Fruit fly (Drosophila melanogaster) Kc167 (cell line): ENCODE data around the gene CG15894.

ENCODE experiments used
- Myc ChIP-seq: fragments of >200 bp; optimal IDR thresholded peaks from 2 replicates; lab custom pipeline; 2017; ENCODE audit warnings: missing external identifiers
- Sin3A ChIP-seq: fragments of >200 bp; optimal IDR thresholded peaks from 2 replicates; lab custom pipeline; 2018; ENCODE audit warnings: missing external identifiers
- h ChIP-seq: fragments of >200 bp; optimal IDR thresholded peaks from 3 replicates; lab custom pipeline; 2018; ENCODE audit warnings: missing external identifiers
- insv ChIP-seq: fragments of >200 bp; optimal IDR thresholded peaks from 3 replicates; lab custom pipeline; 2018; ENCODE audit warnings: missing external identifiers
- psq ChIP-seq: fragments of >200 bp; optimal IDR thresholded peaks from 2 replicates; lab custom pipeline; 2017; ENCODE audit warnings: missing external identifiers
- ttk ChIP-seq: sonication (Bioruptor generic); optimal IDR thresholded peaks from 2 replicates; lab custom pipeline; 2017; ENCODE audit warnings: missing external identifiers

Gene CG15894

dm6 chrX:6353613-6353986 lies 44.6 kb downstream of the CG15894 start:
- TF ChIP-seq Sin3A (no peak), insv (lab: Kevin White, UChicago) (no peak), Myc (lab: Kevin White, UChicago) (no peak), ttk (lab: Kevin White, UChicago) (no peak), psq (lab: Kevin White, UChicago) (no peak), h (lab: Kevin White, UChicago) (no peak)

- no peak for TF ChIP-seq insv (lab: Kevin White, UChicago)
- TF ChIP-seq h (lab: Kevin White, UChicago): no peak
- TF ChIP-seq psq (lab: Kevin White, UChicago): no peak
- TF ChIP-seq Myc (lab: Kevin White, UChicago): no peak
- no peak for TF ChIP-seq Sin3A
- TF ChIP-seq ttk (lab: Kevin White, UChicago): no peak
Observed at dm6 chrX:6354163-6354562, 45.2 kb downstream of the CG15894 start.

DNA sequence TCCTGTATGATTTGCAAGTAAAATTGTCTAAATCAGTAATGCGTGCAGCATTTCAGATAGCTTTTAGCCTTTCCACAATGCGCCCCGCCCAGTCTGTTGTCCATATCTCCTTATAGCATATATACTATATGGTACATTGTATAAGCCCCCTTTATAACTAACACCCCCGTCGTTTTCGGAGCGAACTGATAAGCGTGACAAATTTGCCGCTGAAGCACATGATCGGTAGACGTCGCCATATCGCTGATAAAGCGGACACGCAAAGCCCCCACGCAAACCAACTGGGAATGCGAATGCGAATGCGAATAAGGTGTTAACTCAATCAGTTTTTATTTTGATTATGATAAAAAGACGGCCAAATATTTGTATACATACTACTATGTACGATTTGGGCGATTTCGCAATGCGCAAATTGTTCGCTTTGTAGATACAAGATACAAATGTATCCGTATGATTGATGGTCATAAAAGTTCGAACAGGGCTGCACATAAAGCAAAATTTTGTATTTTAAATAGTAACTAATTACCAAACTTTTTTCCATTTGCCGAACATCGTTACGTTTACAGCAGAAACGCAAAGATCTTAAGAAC lies 46.2 kb downstream of the CG15894 start:
- no peak for TF ChIP-seq psq (lab: Kevin White, UChicago)
- TF ChIP-seq ttk (lab: Kevin White, UChicago): no peak
- TF ChIP-seq insv (lab: Kevin White, UChicago): no peak
- TF ChIP-seq h (lab: Kevin White, UChicago): no peak

DNA sequence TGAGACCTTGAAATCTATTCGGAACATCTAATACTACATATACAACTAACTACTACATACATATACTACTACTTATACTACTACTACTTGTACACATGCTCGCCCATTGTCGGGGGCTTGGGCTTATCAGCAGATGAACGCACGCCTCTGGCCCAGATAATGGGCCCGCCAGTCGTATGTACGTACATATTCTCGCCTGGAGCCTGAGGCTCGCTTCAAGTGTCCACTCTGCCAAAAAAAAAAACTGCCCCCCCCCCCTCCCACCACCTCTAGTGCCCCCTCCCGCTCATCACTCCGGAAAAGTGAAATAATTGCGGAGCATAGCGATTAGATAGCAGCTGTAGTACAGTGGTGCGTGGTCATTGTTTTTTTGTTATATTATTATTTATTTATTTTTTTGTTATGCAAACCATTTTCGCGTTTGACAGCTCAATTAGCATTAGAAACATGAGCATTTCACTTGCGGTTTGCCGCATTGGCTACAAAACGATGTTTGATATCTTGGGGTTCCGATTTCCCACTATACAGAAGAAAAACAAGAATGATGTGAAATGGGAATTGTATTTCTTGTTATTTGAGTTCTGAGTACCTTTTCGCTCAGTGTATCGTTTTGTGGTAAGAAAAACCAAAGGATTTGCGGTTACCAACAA lies 47.9 kb downstream of the CG15894 start:
- no peak for TF ChIP-seq Myc (lab: Kevin White, UChicago)
- TF ChIP-seq Sin3A: no peak
- TF ChIP-seq ttk (lab: Kevin White, UChicago): no peak

- TF ChIP-seq ttk (lab: Kevin White, UChicago): no peak
- no peak for TF ChIP-seq h (lab: Kevin White, UChicago)
- no peak for TF ChIP-seq insv (lab: Kevin White, UChicago)
- no peak for TF ChIP-seq Myc (lab: Kevin White, UChicago)
- TF ChIP-seq psq (lab: Kevin White, UChicago): no peak
- no peak for TF ChIP-seq Sin3A
Observed at dm6 chrX:6357456-6358007, 48.5 kb downstream of the CG15894 start.

DNA sequence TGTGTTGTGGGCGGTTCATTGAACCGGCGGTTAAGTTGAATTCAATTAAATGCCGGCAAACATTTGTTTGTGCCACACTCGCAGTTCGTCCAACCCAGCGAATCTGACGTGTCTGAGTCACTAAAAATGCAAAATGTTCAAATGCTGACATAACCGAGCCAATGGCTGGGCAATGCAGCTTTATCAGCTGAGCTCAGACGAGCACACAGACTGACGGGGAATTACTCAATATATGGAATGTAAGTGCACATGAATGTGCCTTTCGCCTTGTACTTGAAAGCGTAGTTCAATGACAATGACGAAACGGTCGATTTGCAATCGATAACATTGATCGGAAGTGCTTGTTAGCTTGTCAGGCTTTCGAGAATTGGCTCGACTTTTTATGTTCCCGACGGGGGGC lies 49.2 kb downstream of the CG15894 start:
- no peak for TF ChIP-seq Myc (lab: Kevin White, UChicago)
- no peak for TF ChIP-seq Sin3A
- TF ChIP-seq psq (lab: Kevin White, UChicago): no peak
- TF ChIP-seq ttk (lab: Kevin White, UChicago): no peak

DNA sequence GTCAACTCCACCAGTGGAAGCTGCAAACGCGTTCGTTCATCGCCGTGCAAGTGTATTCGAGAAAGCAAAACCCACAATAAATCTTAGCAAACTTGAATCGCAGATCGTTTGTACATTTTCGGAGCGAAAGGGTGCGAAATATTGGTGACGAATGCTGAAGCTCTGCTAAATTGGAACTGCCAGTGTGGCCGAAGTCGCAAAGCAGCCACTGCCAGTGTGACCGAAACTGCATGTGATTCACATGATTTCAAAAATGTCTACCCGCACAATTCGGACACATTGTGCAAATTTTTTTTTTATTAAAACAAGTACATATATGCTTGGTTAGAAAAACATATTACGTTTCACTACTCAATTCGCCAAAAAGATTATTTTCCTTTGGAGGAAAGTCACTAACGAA lies 52.2 kb downstream of the CG15894 start:
- no peak for TF ChIP-seq psq (lab: Kevin White, UChicago)

- TF ChIP-seq Sin3A: no peak
Observed at dm6 chrX:6365632-6366356, 56.8 kb downstream of the CG15894 start, which contains the start of the genes swa and Marf. Gene swa, minus strand, starts transcription at chrX:6365708. Gene Marf, plus strand, starts transcription at chrX:6365949.

- no peak for TF ChIP-seq h (lab: Kevin White, UChicago)
- no peak for TF ChIP-seq Sin3A
- TF ChIP-seq ttk (lab: Kevin White, UChicago): no peak
- TF ChIP-seq insv (lab: Kevin White, UChicago): no peak
- TF ChIP-seq Myc (lab: Kevin White, UChicago): no peak
- TF ChIP-seq psq (lab: Kevin White, UChicago): no peak
Observed at dm6 chrX:6366357-6366691, 57.3 kb downstream of the CG15894 start.

- TF ChIP-seq Sin3A (no peak), psq (lab: Kevin White, UChicago) (no peak), ttk (lab: Kevin White, UChicago) (no peak), insv (lab: Kevin White, UChicago) (no peak), h (lab: Kevin White, UChicago) (no peak), Myc (lab: Kevin White, UChicago) (no peak)
Observed at dm6 chrX:6372769-6373197, 63.8 kb downstream of the CG15894 start, which contains the start of gene PpV. Gene PpV, minus strand, starts transcription at chrX:6372915.

DNA sequence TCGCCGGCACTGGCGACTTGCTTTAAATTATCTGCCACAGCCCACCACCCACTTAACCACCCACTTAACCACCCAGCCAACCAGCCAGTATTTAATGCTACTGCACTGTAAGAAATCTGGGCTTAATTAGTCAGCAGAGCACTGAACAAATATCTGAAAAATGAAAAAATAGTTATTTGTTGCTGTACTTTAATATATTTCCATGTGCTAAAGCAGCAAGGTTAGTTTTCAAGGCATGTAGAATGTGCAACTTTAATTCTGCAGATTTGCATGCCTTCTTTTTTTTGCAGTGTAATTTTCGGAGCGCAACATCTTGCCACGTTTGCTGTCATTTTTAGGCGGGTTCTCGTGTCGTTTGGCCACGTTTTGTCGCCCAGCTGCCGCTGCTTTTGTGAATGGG lies 66.6 kb downstream of the CG15894 start:
- no peak for TF ChIP-seq insv (lab: Kevin White, UChicago)
- no peak for TF ChIP-seq Sin3A

dm6 chrX:6376748-6377147 lies 67.7 kb downstream of the CG15894 start:
- TF ChIP-seq Sin3A: no peak
